Fruit fly (Drosophila melanogaster): ENCODE measurements around the gene Aldh7A1.
A peak's percentile ranks its signal among the peaks of the same experiment; 100 is the strongest.

Gene Aldh7A1

DNA sequence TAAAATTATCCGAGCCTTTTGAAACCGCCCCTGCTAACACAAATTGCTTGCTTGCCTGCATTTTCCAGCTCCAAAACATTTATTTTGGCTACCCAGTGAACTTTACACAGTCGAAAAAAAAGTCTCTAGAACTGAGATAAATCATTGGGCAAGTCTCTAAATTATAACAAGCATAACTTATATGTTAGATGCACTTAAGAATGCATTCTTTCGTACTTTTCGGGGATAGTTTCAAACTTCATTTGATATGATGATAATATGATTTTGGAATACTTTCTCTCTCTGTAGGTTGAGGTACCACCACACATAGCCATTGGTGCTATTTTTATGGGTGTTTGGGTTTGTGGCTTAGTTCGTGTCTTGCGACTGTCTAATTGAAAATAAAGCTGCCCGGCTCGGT is 46.2 kb upstream of the Aldh7A1 start (continued):
- no peak for TF ChIP-seq Hmx (GFP tag; optimal IDR thresholded peaks at IDR 0.05)
- TF ChIP-seq pros (GFP tag; optimal IDR thresholded peaks at IDR 0.05), result no peak
- TF ChIP-seq Stat92E (GFP tag; optimal IDR thresholded peaks at IDR 0.05), result no peak
- TF ChIP-seq CG14965 (GFP tag; optimal IDR thresholded peaks at IDR 0.05; ENCODE audit: borderline replicate concordance), result no peak
- no peak for TF ChIP-seq kay (GFP tag; optimal IDR thresholded peaks at IDR 0.05)
- 0 out of 2 replicates have a peak, but pooled peaks have one; percentile 25 for TF ChIP-seq CG14667 (GFP tag; IDR thresholded peaks at IDR 0.05)
- no peak for TF ChIP-seq dysf (GFP tag; IDR thresholded peaks at IDR 0.05)
- no peak for TF ChIP-seq MBD-R2 (GFP tag; IDR thresholded peaks at IDR 0.05)
- peak; percentile 49; the same call in 1 of the 2 replicates for TF ChIP-seq CG4404 (GFP tag; IDR thresholded peaks at IDR 0.05)
- TF ChIP-seq otp (GFP tag; IDR thresholded peaks at IDR 0.05), result no peak
- TF ChIP-seq ase (GFP tag; IDR thresholded peaks at IDR 0.05), result peak; percentile 19; the same call in 1 of the 3 replicates
- no peak for TF ChIP-seq Antp (GFP tag; optimal IDR thresholded peaks at IDR 0.05)
- no peak for TF ChIP-seq trem (tag; optimal IDR thresholded peaks at IDR 0.05)
- TF ChIP-seq CG4707 (GFP tag; optimal IDR thresholded peaks at IDR 0.05), result no peak
- TF ChIP-seq vnd (GFP tag; IDR thresholded peaks at IDR 0.05; ENCODE audit: partially characterized antibody), result no peak
- peak; percentile 54 for TF ChIP-seq Ets65A (GFP tag)
- TF ChIP-seq CG3065 (GFP tag; optimal IDR thresholded peaks at IDR 0.05), result no peak
- no peak for TF ChIP-seq CG17359 (tag; optimal IDR thresholded peaks at IDR 0.05)
- TF ChIP-seq sens (GFP tag), result peak; percentile 84
- no peak for TF ChIP-seq crc (GFP tag; optimal IDR thresholded peaks at IDR 0.05)
- TF ChIP-seq az2 (GFP tag; optimal IDR thresholded peaks at IDR 0.05), result no peak
- TF ChIP-seq Side (GFP tag; optimal IDR thresholded peaks at IDR 0.05), result no peak
- no peak for TF ChIP-seq en (GFP tag; optimal IDR thresholded peaks at IDR 0.05)
- no peak for TF ChIP-seq prd (optimal IDR thresholded peaks at IDR 0.05)
- TF ChIP-seq prd (GFP tag; IDR thresholded peaks at IDR 0.05), result peak; percentile 52; the same call in 2 of the 3 replicates
- TF ChIP-seq CG10267 (tag; optimal IDR thresholded peaks at IDR 0.05), result no peak
- no peak for TF ChIP-seq cato (GFP tag; optimal IDR thresholded peaks at IDR 0.05; ENCODE audit: borderline replicate concordance)
- 0 out of 3 replicates have a peak, but pooled peaks have one; percentile 25 for TF ChIP-seq tgo (GFP tag; IDR thresholded peaks at IDR 0.05)
- TF ChIP-seq sug (tag; optimal IDR thresholded peaks at IDR 0.05), result no peak
- TF ChIP-seq CG1024 (GFP tag; IDR thresholded peaks at IDR 0.05), result no peak
- TF ChIP-seq CG30020 (tag; optimal IDR thresholded peaks at IDR 0.05), result no peak
- TF ChIP-seq bcd (GFP tag; optimal IDR thresholded peaks at IDR 0.05), result no peak
- no peak for TF ChIP-seq CG6654 (GFP tag; optimal IDR thresholded peaks at IDR 0.05)
- TF ChIP-seq CG17361 (GFP tag; IDR thresholded peaks at IDR 0.05), result no peak
- no peak for TF ChIP-seq CG17612 (GFP tag; IDR thresholded peaks at IDR 0.05)
- no peak for TF ChIP-seq PHDP (tag; optimal IDR thresholded peaks at IDR 0.05)
- TF ChIP-seq BtbVII (GFP tag; optimal IDR thresholded peaks at IDR 0.05), result no peak
- TF ChIP-seq CG42726 (GFP tag; IDR thresholded peaks at IDR 0.05; ENCODE audit: partially characterized antibody), result no peak

- TF ChIP-seq seq (GFP tag; IDR thresholded peaks at IDR 0.05) (0 out of 2 replicates have a peak, but pooled peaks have one; percentile 50), CG8765 (GFP tag; IDR thresholded peaks at IDR 0.05) (0 out of 2 replicates have a peak, but pooled peaks have one; percentile 3), Aef1 (GFP tag; IDR thresholded peaks at IDR 0.05) (peak; percentile 58; the same call in 2 of the 3 replicates), mirr (GFP tag; optimal IDR thresholded peaks at IDR 0.05) (peak; percentile 8), wdn (GFP tag; IDR thresholded peaks at IDR 0.05) (no peak), CG4328 (GFP tag; optimal IDR thresholded peaks at IDR 0.05) (no peak), CG14710 (tag; optimal IDR thresholded peaks at IDR 0.05) (peak; percentile 6), cad (GFP tag; optimal IDR thresholded peaks at IDR 0.05) (no peak), maf-S (GFP tag; optimal IDR thresholded peaks at IDR 0.05) (no peak), vvl (GFP tag; IDR thresholded peaks at IDR 0.05) (0 out of 2 replicates have a peak, but pooled peaks have one; percentile 5), z (GFP tag; IDR thresholded peaks at IDR 0.05) (no peak), CG2116 (GFP tag; optimal IDR thresholded peaks at IDR 0.05) (peak; percentile 57), Fer2 (tag; optimal IDR thresholded peaks at IDR 0.05) (no peak), fru (optimal IDR thresholded peaks at IDR 0.05) (no peak), CG4404 (GFP tag; IDR thresholded peaks at IDR 0.05) (no peak), ken (GFP tag; IDR thresholded peaks at IDR 0.05) (no peak), H2.0 (GFP tag; IDR thresholded peaks at IDR 0.05) (no peak)
Observed at dm6 chr3L:19294613-19295299, 26.0 kb upstream of the Aldh7A1 start.

Measured in whole organism, embryonic.